Worm (Caenorhabditis elegans) whole organism, L3 larva: Measurements from ENCODE around the gene nhr-38.

Experiments used
- ama-1 ChIP-seq: fragments of 150-350 bp; optimal IDR thresholded peaks from 2 replicates; lab custom pipeline; 2018
- egl-27 ChIP-seq: sonication (generic microtip); optimal IDR thresholded peaks from 4 replicates; lab custom pipeline; 2017; ENCODE audit warnings: missing biosample characterization, missing genetic modification reagents, missing genetic modification characterization
- eor-1 ChIP-seq, 2 experiments: fragments of 150-350 bp; optimal IDR thresholded peaks; 2 replicates each; lab custom pipeline; 2014 to 2018; ENCODE audit warnings: missing biosample characterization in 2 of 2, missing genetic modification characterization in 2 of 2
- lsy-12 ChIP-seq: sonication (generic microtip); optimal IDR thresholded peaks from 2 replicates; lab custom pipeline; 2016; ENCODE audit warnings: mild to moderate bottlenecking, missing genetic modification characterization, missing compliant biosample characterization
- snpc-4 ChIP-seq: fragments of 150-350 bp; optimal IDR thresholded peaks from 2 replicates; lab custom pipeline; 2014; ENCODE audit warnings: missing biosample characterization, missing genetic modification characterization

ce11 chrIV:9678007-9678406, 32.0 kb upstream of the nhr-38 start:
- no peak for TF ChIP-seq eor-1 (tag; optimal IDR thresholded peaks at IDR 0.05; lab: Kevin White, UChicago)
- no peak for TF ChIP-seq lsy-12 (tag; lab: Kevin White, UChicago)
- TF ChIP-seq snpc-4 (tag; lab: Kevin White, UChicago), result no peak
- TF ChIP-seq ama-1 (lab: Kevin White, UChicago), result no peak
- TF ChIP-seq egl-27, result no peak
